Worm (Caenorhabditis elegans) whole organism, L4 larva: ENCODE data around the gene hpo-30.

Experiments used
- lin-38 ChIP-seq: fragments of 200-800 bp; sonication (Bioruptor generic); IDR thresholded peaks from 2 replicates; pipeline ENCODE4 v1.3.6; 2022; ENCODE audit warnings: missing genetic modification reagents, missing genetic modification characterization, missing compliant biosample characterization
- nhr-11 ChIP-seq: fragments of 150-350 bp; optimal IDR thresholded peaks from 2 replicates; lab custom pipeline; 2014; ENCODE audit warnings: missing biosample characterization, missing genetic modification characterization
- nhr-28 ChIP-seq: fragments of 150-350 bp; optimal IDR thresholded peaks from 2 replicates; lab custom pipeline; 2014; ENCODE audit warnings: missing biosample characterization, missing genetic modification characterization

DNA sequence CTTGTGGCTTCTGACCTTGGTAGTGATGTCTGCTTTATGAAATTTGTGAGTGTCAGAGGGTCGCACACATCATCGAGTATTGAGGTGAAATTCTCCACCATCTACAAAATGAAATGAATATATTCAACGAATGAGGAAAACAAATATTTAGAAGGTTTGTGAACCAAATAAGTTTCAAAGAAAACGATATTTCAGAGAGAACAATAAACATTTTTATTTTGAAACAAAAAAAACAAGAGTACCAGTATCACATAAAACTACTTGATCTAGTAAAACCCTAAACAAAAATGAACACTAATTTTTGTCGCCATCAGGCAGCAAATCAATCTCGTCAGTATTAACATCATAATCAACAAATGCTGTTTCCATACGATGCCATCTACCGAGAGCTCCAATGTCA lies 6.9 kb upstream of the hpo-30 start, which contains the start of gene R04F11.3:
- no peak for TF ChIP-seq lin-38 (GFP tag; lab: Robert Waterston, UW)
- TF ChIP-seq nhr-11 (tag; lab: Kevin White, UChicago): no peak
- TF ChIP-seq nhr-28: no peak
